Worm (Caenorhabditis elegans) whole organism, L4 larva: Measurements from ENCODE around the gene Y111B2A.1.

Experiments
- F26F4.8 ChIP-seq: fragments of 200-800 bp; sonication (Bioruptor generic); conservative IDR thresholded peaks from 2 replicates; pipeline ENCODE4 v1.3.6; 2022; ENCODE audit warnings: missing genetic modification characterization, missing compliant biosample characterization
- F44E2.7 ChIP-seq: fragments of 200-800 bp; sonication (Bioruptor generic); IDR thresholded peaks from 2 replicates; pipeline ENCODE4 v2.1.2; 2022; ENCODE audit warnings: missing genetic modification characterization, missing compliant biosample characterization
- T26A8.4 ChIP-seq: fragments of 200-800 bp; sonication (Bioruptor generic); IDR thresholded peaks from 2 replicates; pipeline ENCODE4 v1.3.6; 2022; ENCODE audit warnings: missing genetic modification characterization, missing compliant biosample characterization
- Y105C5A.15 ChIP-seq: fragments of 200-800 bp; sonication (Bioruptor generic); IDR thresholded peaks from 2 replicates; pipeline ENCODE4 v1.3.6; 2022; ENCODE audit warnings: missing genetic modification characterization, missing compliant biosample characterization
- Y48G9A.11 ChIP-seq: fragments of 200-800 bp; sonication (Bioruptor generic); IDR thresholded peaks from 2 replicates; pipeline ENCODE4 v1.3.6; 2022; ENCODE audit warnings: missing genetic modification reagents, missing genetic modification characterization, missing compliant biosample characterization
- ZK337.2 ChIP-seq: fragments of 200-800 bp; sonication (Bioruptor generic); IDR thresholded peaks from 2 replicates; pipeline ENCODE4 v1.3.6; 2022; ENCODE audit warnings: missing genetic modification reagents, missing genetic modification characterization, missing compliant biosample characterization
- aha-1 ChIP-seq: fragments of 150-350 bp; peaks from one replicate; lab custom pipeline; 2014; ENCODE audit warnings: missing biosample characterization, missing genetic modification characterization
- ceh-28 ChIP-seq: fragments of 150-350 bp; optimal IDR thresholded peaks from 2 replicates; lab custom pipeline; 2014; ENCODE audit warnings: missing biosample characterization, missing genetic modification reagents, missing genetic modification characterization
- dmd-6 ChIP-seq: fragments of 200-800 bp; sonication (Bioruptor generic); IDR thresholded peaks from 2 replicates; pipeline ENCODE4 v1.3.6; 2022; ENCODE audit warnings: missing genetic modification reagents, missing genetic modification characterization, missing compliant biosample characterization
- duxl-1 ChIP-seq: sonication (generic microtip); optimal IDR thresholded peaks from 2 replicates; lab custom pipeline; 2016; ENCODE audit warnings: mild to moderate bottlenecking, missing genetic modification characterization, moderate library complexity, missing compliant biosample characterization; ENCODE audit not compliant: poor library complexity
- hif-1 ChIP-seq, 2 experiments: sonication (generic microtip); optimal IDR thresholded peaks; 2 replicates each; lab custom pipeline; 2016 to 2017; ENCODE audit warnings: missing compliant biosample characterization in 2 of 2, missing genetic modification characterization in 2 of 2, missing genetic modification reagents in 2 of 2, missing genotype in 2 of 2, mild to moderate bottlenecking in 1 of 2
- lin-1 ChIP-seq: fragments of 200-800 bp; sonication (Bioruptor generic); IDR thresholded peaks from 2 replicates; pipeline ENCODE4 v1.3.6; 2022; ENCODE audit warnings: missing genetic modification reagents, missing genetic modification characterization, missing compliant biosample characterization
- lin-38 ChIP-seq: fragments of 200-800 bp; sonication (Bioruptor generic); IDR thresholded peaks from 2 replicates; pipeline ENCODE4 v1.3.6; 2022; ENCODE audit warnings: missing genetic modification reagents, missing genetic modification characterization, missing compliant biosample characterization
- lir-3 ChIP-seq: sonication (generic microtip); optimal IDR thresholded peaks from 2 replicates; lab custom pipeline; 2016; ENCODE audit warnings: mild to moderate bottlenecking, missing genetic modification characterization, missing compliant biosample characterization
- madf-5 ChIP-seq, 2 experiments: fragments of 200-800 bp; sonication (Bioruptor generic); IDR thresholded peaks; 2 replicates each; pipeline ENCODE4 v1.3.6; 2022; ENCODE audit warnings: missing compliant biosample characterization in 2 of 2, missing genetic modification characterization in 2 of 2
- mdt-29 ChIP-seq: fragments of 200-800 bp; sonication (Bioruptor generic); IDR thresholded peaks from 2 replicates; pipeline ENCODE4 v1.3.6; 2022; ENCODE audit warnings: missing genetic modification reagents, missing genetic modification characterization, missing compliant biosample characterization
- mes-2 ChIP-seq: sonication (generic microtip); optimal IDR thresholded peaks from 2 replicates; lab custom pipeline; 2016; ENCODE audit warnings: missing genotype, mild to moderate bottlenecking, missing genetic modification characterization, missing compliant biosample characterization; ENCODE audit not compliant: poor library complexity, severe bottlenecking
- nhr-102 ChIP-seq: sonication (generic microtip); optimal IDR thresholded peaks from 2 replicates; lab custom pipeline; 2016; ENCODE audit warnings: mild to moderate bottlenecking, missing genetic modification characterization, moderate library complexity, missing compliant biosample characterization
- nhr-111 ChIP-seq: fragments of 200-800 bp; sonication (Bioruptor generic); optimal IDR thresholded peaks from 2 replicates; lab custom pipeline; 2018; ENCODE audit warnings: mild to moderate bottlenecking, missing genetic modification characterization, missing compliant biosample characterization
- nhr-25 ChIP-seq: sonication (generic microtip); optimal IDR thresholded peaks from 2 replicates; lab custom pipeline; 2017; ENCODE audit warnings: missing genetic modification characterization, mild to moderate bottlenecking, missing compliant biosample characterization, antibody characterized with exemption, moderate library complexity, borderline replicate concordance; ENCODE audit not compliant: insufficient read depth
- nhr-77 ChIP-seq: fragments of 150-350 bp; optimal IDR thresholded peaks from 2 replicates; lab custom pipeline; 2014; ENCODE audit warnings: missing biosample characterization, missing genetic modification characterization
- saeg-2 ChIP-seq: fragments of 200-800 bp; sonication (Bioruptor generic); IDR thresholded peaks from 2 replicates; pipeline ENCODE4 v1.3.6; 2022; ENCODE audit warnings: missing genetic modification reagents, missing genetic modification characterization, missing compliant biosample characterization
- snpc-1.2 ChIP-seq: fragments of 200-800 bp; sonication (Bioruptor generic); IDR thresholded peaks from 2 replicates; pipeline ENCODE4 v1.3.6; 2022; ENCODE audit warnings: missing genetic modification reagents, missing genetic modification characterization, missing compliant biosample characterization
- spr-1 ChIP-seq: sonication (generic microtip); optimal IDR thresholded peaks from 2 replicates; lab custom pipeline; 2016; ENCODE audit warnings: mild to moderate bottlenecking, missing genetic modification characterization, missing compliant biosample characterization
- spr-3 ChIP-seq: fragments of 200-800 bp; sonication (Bioruptor generic); optimal IDR thresholded peaks from 2 replicates; lab custom pipeline; 2018; ENCODE audit warnings: mild to moderate bottlenecking, missing genetic modification characterization, missing compliant biosample characterization
- tag-97 ChIP-seq: fragments of 200-800 bp; sonication (Bioruptor generic); IDR thresholded peaks from 2 replicates; pipeline ENCODE4 v1.3.6; 2022; ENCODE audit warnings: missing genetic modification characterization, missing compliant biosample characterization
- tra-1 ChIP-seq: fragments of 200-800 bp; sonication (Bioruptor generic); IDR thresholded peaks from 2 replicates; pipeline ENCODE4 v1.3.6; 2022; ENCODE audit warnings: missing genetic modification reagents, missing genetic modification characterization, missing compliant biosample characterization
- unc-130 ChIP-seq: sonication (generic microtip); optimal IDR thresholded peaks from 2 replicates; lab custom pipeline; 2016; ENCODE audit warnings: missing genetic modification reagents, missing genetic modification characterization, missing compliant biosample characterization
- unc-62 ChIP-seq, 3 experiments: fragments of 150-350 bp in 1 of 3; sonication (generic microtip); optimal IDR thresholded peaks in 2 of 3; peaks in 1 of 3; 1 replicate in 1 of 3; 2 replicates in 2 of 3; lab custom pipeline; 2014 to 2017; ENCODE audit warnings: missing biosample characterization in 3 of 3, missing genetic modification characterization in 3 of 3, missing genetic modification reagents in 3 of 3, missing genotype in 1 of 3
- zfp-3 ChIP-seq: fragments of 200-800 bp; sonication (Bioruptor generic); conservative IDR thresholded peaks from 2 replicates; pipeline ENCODE4 v1.3.6; 2022; ENCODE audit warnings: missing genetic modification reagents, missing genetic modification characterization, missing compliant biosample characterization

Gene Y111B2A.1

DNA sequence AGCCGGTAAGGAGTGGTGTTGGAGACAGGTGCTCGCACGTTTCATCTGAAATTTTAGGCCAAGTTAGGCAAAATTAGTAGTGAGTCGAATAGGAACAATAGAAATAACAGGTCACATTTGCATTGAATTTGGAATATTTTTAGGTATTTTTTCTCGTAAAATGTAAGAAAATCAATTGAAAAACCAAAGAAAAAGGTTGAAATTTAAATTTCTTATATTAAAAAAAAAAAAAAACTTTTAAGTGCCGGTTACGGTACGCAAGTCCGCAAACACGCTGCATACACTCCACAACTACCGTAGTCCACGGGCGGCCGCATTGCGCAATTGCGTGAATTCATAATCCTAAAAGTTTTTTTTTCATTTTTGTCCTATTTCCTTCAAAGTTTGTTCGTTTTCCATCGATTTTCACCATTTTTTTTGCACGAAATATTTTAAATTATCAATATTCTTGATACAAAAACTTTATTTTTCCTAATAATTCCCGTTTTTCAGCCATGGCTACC lies at the start of gene Y111B2A.1, which contains the start of gene Y111B2A.2:
TSS of gene Y111B2A.1 (minus strand) at position 51 of the 503 bp plus-strand sequence.
TSS of gene Y111B2A.2 (plus strand) at position 493 of the 503 bp plus-strand sequence.
- TF ChIP-seq lin-38: peak; percentile 61
- peak; percentile 49 for TF ChIP-seq unc-130 (GFP tag; lab: Kevin White, UChicago)
- no peak for TF ChIP-seq dmd-6 (GFP tag; lab: Robert Waterston, UW)
- peak; percentile 34 for TF ChIP-seq mes-2 (tag; lab: Kevin White, UChicago)
- TF ChIP-seq, all 104 proteins: peak for 3

DNA sequence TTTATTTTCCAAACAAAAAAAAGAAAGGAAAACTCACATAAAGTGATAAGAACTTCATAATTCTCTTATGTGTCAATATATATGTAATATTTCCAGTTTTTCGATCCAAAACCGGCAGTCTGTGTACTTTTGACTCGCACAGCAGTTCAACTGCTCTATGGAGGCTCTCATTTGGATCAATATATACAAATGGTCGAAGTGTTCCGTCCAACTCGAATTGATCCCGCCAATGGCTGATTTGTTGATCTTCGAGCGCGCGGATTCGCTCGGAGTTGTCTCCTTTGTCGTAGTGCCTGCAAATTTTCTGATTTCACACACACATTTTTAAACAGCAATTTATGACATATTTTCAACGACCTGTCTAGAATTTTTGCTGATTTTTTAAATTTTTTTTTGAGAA lies 47.2 kb upstream of the Y111B2A.1 start:
- TF ChIP-seq lin-38: no peak
- peak in 1 of 2 experiments; percentile 1 for TF ChIP-seq unc-62 (GFP tag; optimal IDR thresholded peaks at IDR 0.05 in 1 of 2; lab: Kevin White, UChicago)
- no peak for TF ChIP-seq unc-62 (tag; optimal IDR thresholded peaks at IDR 0.05; lab: Kevin White, UChicago)
- TF ChIP-seq aha-1: peak; percentile 95

DNA sequence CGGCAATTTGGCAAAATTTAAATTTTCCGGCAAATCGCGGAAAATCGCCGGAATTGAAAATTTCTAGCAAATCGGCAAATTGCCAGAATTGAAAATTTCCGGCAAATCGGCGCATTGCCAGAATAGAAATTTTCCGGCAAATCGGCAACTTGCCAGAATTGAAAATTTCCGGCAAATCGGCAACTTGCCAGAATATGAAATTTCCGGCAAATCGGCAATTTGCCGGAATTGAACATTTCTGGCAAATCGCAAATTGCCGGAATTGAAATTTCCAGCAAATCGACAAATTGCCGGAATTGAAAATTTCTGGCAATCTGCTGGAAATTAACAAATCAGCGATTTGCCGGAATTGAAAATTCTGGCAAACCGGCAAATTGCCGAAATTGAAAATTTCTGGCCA lies 46.1 kb upstream of the Y111B2A.1 start:
- 0 out of 2 replicates have a peak, but pooled peaks have one; percentile 12 for TF ChIP-seq tra-1
- TF ChIP-seq snpc-1.2: peak; percentile 51; the same call in 1 of the 2 replicates
- 0 out of 2 replicates have a peak, but pooled peaks have one; percentile 45 for TF ChIP-seq saeg-2 (GFP tag; lab: Robert Waterston, UW)
- peak in 1 of 2 experiments; percentile 80; a peak in 1 of 4 replicates for TF ChIP-seq madf-5 (GFP tag; IDR thresholded peaks at IDR 0.05; lab: Robert Waterston, UW)
- TF ChIP-seq Y48G9A.11 (GFP tag; lab: Robert Waterston, UW): peak; percentile 58; the same call in 1 of the 2 replicates

DNA sequence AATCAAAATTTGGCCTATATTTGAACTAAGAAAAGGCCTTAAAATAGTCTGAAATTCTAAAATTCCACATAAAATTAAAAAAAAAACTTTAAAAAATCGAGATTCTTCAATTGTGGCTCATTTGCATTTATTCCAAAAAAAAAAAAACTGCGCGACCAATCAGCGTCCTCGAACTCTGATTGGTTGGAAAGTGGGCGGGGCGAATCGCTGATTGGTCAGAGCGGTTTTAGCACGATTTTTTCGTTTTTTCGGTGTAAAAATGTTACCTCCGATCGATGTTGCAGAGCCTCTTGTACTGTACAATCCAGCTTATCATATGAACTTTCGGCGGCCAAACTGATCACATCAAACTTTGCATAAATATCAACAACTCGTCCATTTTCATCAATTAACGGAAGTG lies 45.0 kb upstream of the Y111B2A.1 start:
- TF ChIP-seq saeg-2 (GFP tag; lab: Robert Waterston, UW) (no peak), nhr-77 (tag; lab: Kevin White, UChicago) (no peak), zfp-3 (GFP tag; lab: Robert Waterston, UW) (no peak), mes-2 (tag; lab: Kevin White, UChicago) (no peak), spr-1 (no peak), nhr-102 (tag; lab: Kevin White, UChicago) (no peak), snpc-1.2 (no peak)

DNA sequence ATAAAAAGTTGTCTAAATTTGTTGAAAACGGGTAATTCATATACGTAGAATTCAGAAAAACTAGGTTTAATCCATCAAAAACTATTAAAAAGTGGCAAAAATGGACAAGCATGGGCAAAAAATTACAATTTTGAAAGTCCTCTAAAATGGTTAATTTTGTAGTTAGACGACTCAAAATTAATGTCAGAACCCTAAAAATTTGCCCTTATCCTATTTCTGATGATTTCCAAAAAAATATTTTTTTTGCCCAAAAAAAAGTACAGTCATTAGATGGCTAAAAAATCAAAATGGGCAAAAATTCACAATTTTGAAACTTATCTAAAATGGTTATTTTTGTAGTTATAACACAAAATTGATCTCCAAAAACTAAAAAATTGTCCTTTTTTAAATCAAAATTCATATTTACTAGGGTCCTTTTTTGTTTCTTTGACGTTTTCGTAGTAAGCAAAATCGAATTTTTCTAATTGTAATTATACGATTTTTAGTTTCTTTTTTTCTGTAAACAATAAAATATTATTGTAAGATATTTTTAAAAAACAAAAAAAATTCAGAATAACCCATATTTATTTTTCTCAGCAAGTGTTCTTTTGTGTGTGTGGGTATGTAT lies 41.9 kb upstream of the Y111B2A.1 start:
- TF ChIP-seq Y48G9A.11 (GFP tag; lab: Robert Waterston, UW) (0 out of 2 replicates have a peak, but pooled peaks have one; percentile 31), snpc-1.2 (no peak), F44E2.7 (GFP tag; lab: Robert Waterston, UW) (no peak), ceh-28 (tag; lab: Kevin White, UChicago) (no peak), mes-2 (tag; lab: Kevin White, UChicago) (no peak), nhr-77 (tag; lab: Kevin White, UChicago) (peak; percentile 19), lin-38 (peak; percentile 2; the same call in 1 of the 2 replicates), unc-62 (GFP tag; optimal IDR thresholded peaks at IDR 0.05 in 1 of 2; lab: Kevin White, UChicago) (peak in 1 of 2 experiments; percentile 36), unc-62 (tag; optimal IDR thresholded peaks at IDR 0.05; lab: Kevin White, UChicago) (no peak)

ce11 chrIII:12533900-12534299 lies 38.5 kb upstream of the Y111B2A.1 start:
- TF ChIP-seq Y105C5A.15 (GFP tag; lab: Robert Waterston, UW) (no peak), F26F4.8 (GFP tag; lab: Robert Waterston, UW) (no peak), lin-1 (no peak), mdt-29 (GFP tag; lab: Robert Waterston, UW) (no peak), zfp-3 (GFP tag; lab: Robert Waterston, UW) (no peak), spr-3 (GFP tag; lab: Kevin White, UChicago) (no peak), T26A8.4 (GFP tag; lab: Robert Waterston, UW) (no peak), lir-3 (tag; lab: Kevin White, UChicago) (no peak), tag-97 (GFP tag; lab: Robert Waterston, UW) (no peak), ZK337.2 (GFP tag; lab: Robert Waterston, UW) (no peak), hif-1 (tag; optimal IDR thresholded peaks at IDR 0.05; lab: Kevin White, UChicago) (no peak), madf-5 (GFP tag; IDR thresholded peaks at IDR 0.05; lab: Robert Waterston, UW) (no peak), duxl-1 (tag; lab: Kevin White, UChicago) (no peak), nhr-111 (GFP tag; lab: Kevin White, UChicago) (no peak), nhr-25 (no peak)
- TF ChIP-seq, all 104 proteins: peak for 0
